Fruit fly (Drosophila melanogaster): ENCODE measurements around the gene CG16825.

Gene CG16825

DNA sequence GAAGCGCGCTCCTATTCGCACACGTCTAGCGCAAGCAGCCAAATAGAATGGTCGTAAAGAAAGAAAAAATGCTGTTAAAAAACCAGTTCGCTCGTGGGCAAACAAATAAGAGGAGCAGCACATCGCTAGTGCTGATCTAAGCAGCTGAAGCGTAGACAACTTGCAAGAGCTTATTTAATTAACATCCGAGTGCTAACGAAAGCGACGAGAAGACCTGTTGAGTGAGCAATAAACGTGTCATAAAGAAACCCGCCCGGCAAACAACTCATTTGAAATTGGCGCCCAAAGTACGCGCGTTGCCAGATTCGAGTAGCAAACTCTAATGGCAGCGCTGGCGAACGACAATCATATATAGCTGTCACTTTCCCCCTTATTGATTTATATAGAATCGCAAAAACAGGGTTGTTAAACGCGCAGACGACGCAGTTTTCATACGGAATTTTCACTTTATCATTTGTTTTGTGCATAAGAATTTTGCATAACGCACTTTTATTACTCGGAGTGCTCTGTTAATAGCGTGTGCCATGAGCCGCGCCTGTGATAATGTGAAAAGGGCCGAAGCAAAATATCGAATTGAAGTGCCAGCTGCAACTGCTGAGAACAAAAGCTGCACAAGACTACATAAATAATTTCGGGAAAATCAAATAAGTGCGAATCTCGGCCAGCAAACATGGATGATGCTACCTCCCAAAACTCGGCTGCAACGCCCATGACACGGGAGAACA, 8.4 kb upstream of the CG16825 start (continued):
- TF ChIP-seq trem (tag; optimal IDR thresholded peaks at IDR 0.05) (peak; percentile 47), HLH54F (GFP tag; optimal IDR thresholded peaks at IDR 0.05) (no peak), Atf3 (GFP tag; optimal IDR thresholded peaks at IDR 0.05) (peak; percentile 8), YL-1 (GFP tag; optimal IDR thresholded peaks at IDR 0.05) (peak; percentile 90), p53 (GFP tag; optimal IDR thresholded peaks at IDR 0.05) (no peak), pzg (GFP tag; optimal IDR thresholded peaks at IDR 0.05) (peak; percentile 85), CG4707 (GFP tag; optimal IDR thresholded peaks at IDR 0.05) (no peak), Opbp (GFP tag; IDR thresholded peaks at IDR 0.05; ENCODE audit: partially characterized antibody) (peak; percentile 72), Hsf (GFP tag; optimal IDR thresholded peaks at IDR 0.05) (no peak), dysf (GFP tag; IDR thresholded peaks at IDR 0.05) (no peak), CG8944 (GFP tag; optimal IDR thresholded peaks at IDR 0.05) (no peak), CG8924 (tag; optimal IDR thresholded peaks at IDR 0.05) (no peak), seq (GFP tag; IDR thresholded peaks at IDR 0.05) (no peak), BtbVII (GFP tag; optimal IDR thresholded peaks at IDR 0.05) (no peak), CG33213 (GFP tag; optimal IDR thresholded peaks at IDR 0.05) (peak; percentile 1), CG10321 (GFP tag; IDR thresholded peaks at IDR 0.05) (peak; percentile 96), CG32767 (GFP tag; IDR thresholded peaks at IDR 0.05) (no peak), CG42726 (GFP tag; IDR thresholded peaks at IDR 0.05; ENCODE audit: partially characterized antibody) (0 out of 2 replicates have a peak, but pooled peaks have one; percentile 42), CG9215 (GFP tag; IDR thresholded peaks at IDR 0.05) (no peak), kay (GFP tag; optimal IDR thresholded peaks at IDR 0.05) (peak; percentile 21), CG1647 (GFP tag; optimal IDR thresholded peaks at IDR 0.05) (no peak), disco-r (GFP tag; optimal IDR thresholded peaks at IDR 0.05) (peak; percentile 9), CG8281 (tag; optimal IDR thresholded peaks at IDR 0.05) (no peak), hth (optimal IDR thresholded peaks at IDR 0.05) (no peak), Nf-YB (GFP tag; optimal IDR thresholded peaks at IDR 0.05) (no peak), btn (GFP tag; optimal IDR thresholded peaks at IDR 0.05) (no peak), nerfin-2 (GFP tag; IDR thresholded peaks at IDR 0.05; ENCODE audit: partially characterized antibody) (no peak), vfl (GFP tag; optimal IDR thresholded peaks at IDR 0.05) (no peak), CG17912 (GFP tag; optimal IDR thresholded peaks at IDR 0.05) (no peak), luna (GFP tag; optimal IDR thresholded peaks at IDR 0.05) (no peak), amos (GFP tag; IDR thresholded peaks at IDR 0.05; ENCODE audit: partially characterized antibody) (peak; percentile 60; the same call in 1 of the 2 replicates), HmgZ (tag; optimal IDR thresholded peaks at IDR 0.05) (peak; percentile 79), gsb (GFP tag; IDR thresholded peaks at IDR 0.05) (no peak), CG3726 (GFP tag; IDR thresholded peaks at IDR 0.05) (no peak), maf-S (GFP tag; optimal IDR thresholded peaks at IDR 0.05) (no peak), MESR4 (GFP tag; optimal IDR thresholded peaks at IDR 0.05) (peak; percentile 72), phol (tag; optimal IDR thresholded peaks at IDR 0.05) (no peak), CG6683 (GFP tag; optimal IDR thresholded peaks at IDR 0.05) (no peak), NK7.1 (GFP tag; optimal IDR thresholded peaks at IDR 0.05) (no peak), hkb (optimal IDR thresholded peaks at IDR 0.05) (peak; percentile 40), hkb (GFP tag; IDR thresholded peaks at IDR 0.05) (no peak), MTF-1 (GFP tag; optimal IDR thresholded peaks at IDR 0.05; ENCODE audit: borderline replicate concordance) (no peak), salm (tag; optimal IDR thresholded peaks at IDR 0.05) (no peak), Rfx (GFP tag; IDR thresholded peaks at IDR 0.05) (0 out of 2 replicates have a peak, but pooled peaks have one; percentile 23), sob (GFP tag; IDR thresholded peaks at IDR 0.05) (no peak), CG9817 (tag; optimal IDR thresholded peaks at IDR 0.05) (no peak), gfzf (GFP tag; optimal IDR thresholded peaks at IDR 0.05) (peak; percentile 25), eyg (GFP tag; optimal IDR thresholded peaks at IDR 0.05) (no peak), nau (GFP tag; optimal IDR thresholded peaks at IDR 0.05) (peak; percentile 4), CG4360 (GFP tag; IDR thresholded peaks at IDR 0.05) (peak; percentile 17; the same call in 1 of the 2 replicates)
